Worm (Caenorhabditis elegans) whole organism, early embryonic: ENCODE data around the gene B0281.6.

Experiments
- F13C5.2 ChIP-seq: sonication (generic microtip); optimal IDR thresholded peaks from 2 replicates; lab custom pipeline; 2017; ENCODE audit warnings: mild to moderate bottlenecking, missing genetic modification characterization, inconsistent platforms, missing compliant biosample characterization
- aly-1 ChIP-seq: sonication (generic microtip); optimal IDR thresholded peaks from 2 replicates; lab custom pipeline; 2016; ENCODE audit warnings: missing genetic modification characterization, missing compliant biosample characterization
- ama-1 ChIP-seq: fragments of 150-350 bp; optimal IDR thresholded peaks from 2 replicates; lab custom pipeline; 2014
- ceh-36 ChIP-seq: sonication (generic microtip); optimal IDR thresholded peaks from 2 replicates; lab custom pipeline; 2016; ENCODE audit warnings: missing genetic modification characterization, inconsistent platforms, missing compliant biosample characterization
- ets-7 ChIP-seq: sonication (generic microtip); optimal IDR thresholded peaks from 2 replicates; lab custom pipeline; 2016; ENCODE audit warnings: missing genotype, missing genetic modification characterization, missing compliant biosample characterization
- flt-1 ChIP-seq: fragments of 200-800 bp; sonication (Bioruptor generic); IDR thresholded peaks from 2 replicates; pipeline ENCODE4 v1.3.6; 2022; ENCODE audit warnings: missing genetic modification characterization, missing compliant biosample characterization
- hmg-4 ChIP-seq: fragments of 200-800 bp; sonication (Bioruptor generic); optimal IDR thresholded peaks from 2 replicates; lab custom pipeline; 2018; ENCODE audit warnings: mild to moderate bottlenecking, missing genetic modification characterization, missing compliant biosample characterization
- pes-1 ChIP-seq: fragments of 200-800 bp; sonication (Bioruptor generic); IDR thresholded peaks from 2 replicates; pipeline ENCODE4 v1.3.6; 2022; ENCODE audit warnings: missing genetic modification reagents, missing genetic modification characterization, missing compliant biosample characterization
- scrt-1 ChIP-seq: fragments of 200-800 bp; sonication (Bioruptor generic); IDR thresholded peaks from 2 replicates; pipeline ENCODE4 v1.3.6; 2022; ENCODE audit warnings: missing genetic modification characterization, missing compliant biosample characterization

DNA sequence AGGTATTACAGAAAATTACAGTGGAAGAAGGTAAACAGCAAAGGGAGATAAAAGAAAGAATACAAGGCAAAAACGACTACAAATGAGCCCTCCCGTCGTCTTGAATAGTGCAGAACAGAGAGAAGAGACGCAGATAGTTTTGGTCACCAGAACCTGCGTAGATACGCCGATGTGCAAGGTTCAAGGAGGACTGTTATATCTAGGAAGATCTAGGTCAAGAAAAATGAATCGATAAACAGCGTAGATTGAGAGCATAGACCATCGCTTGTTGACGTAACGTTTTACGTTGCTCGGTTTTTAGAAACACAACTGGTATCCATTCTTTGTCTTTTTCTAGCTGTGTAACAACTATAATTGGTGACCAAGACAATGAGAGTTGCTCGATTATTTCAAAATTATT, 1.4 kb downstream of the B0281.6 start, which contains the start of gene B0281.5:
- TF ChIP-seq pes-1 (GFP tag; lab: Robert Waterston, UW): no peak
- no peak for TF ChIP-seq ama-1 (lab: Kevin White, UChicago)
- TF ChIP-seq F13C5.2: no peak
- TF ChIP-seq ceh-36: no peak
- TF ChIP-seq hmg-4: no peak
- TF ChIP-seq aly-1 (tag; lab: Kevin White, UChicago): no peak
- no peak for TF ChIP-seq scrt-1 (GFP tag; lab: Robert Waterston, UW)
- no peak for TF ChIP-seq flt-1
- TF ChIP-seq ets-7 (tag; lab: Kevin White, UChicago): no peak
